Fruit fly (Drosophila melanogaster) whole organism, wandering third instar larva: ENCODE measurements around the gene Tsen2.
A peak's percentile ranks its signal among the peaks of the same experiment; 100 is the strongest.

Experiments used
- HLH106 ChIP-seq: fragments of 200-800 bp; optimal IDR thresholded peaks from 3 replicates; lab custom pipeline; 2019; ENCODE audit warnings: missing biosample characterization, mild to moderate bottlenecking, missing genetic modification characterization, moderate library complexity
- Hnf4 ChIP-seq: fragments of 200-800 bp; sonication (Bioruptor generic); optimal IDR thresholded peaks from 2 replicates; lab custom pipeline; 2016; ENCODE audit warnings: missing biosample characterization, mild to moderate bottlenecking, missing genetic modification characterization
- Hr83 ChIP-seq: fragments of 200-300 bp; sonication (Bioruptor generic); optimal IDR thresholded peaks from 2 replicates; lab custom pipeline; 2016; ENCODE audit warnings: missing biosample characterization, mild to moderate bottlenecking, missing genetic modification characterization, moderate library complexity; ENCODE audit not compliant: poor library complexity, severe bottlenecking
- Mio ChIP-seq: sonication (Bioruptor generic); optimal IDR thresholded peaks from 2 replicates; lab custom pipeline; 2016; ENCODE audit warnings: missing biosample characterization, missing genetic modification characterization
- OdsH ChIP-seq: fragments of 200-800 bp; sonication (Bioruptor generic); optimal IDR thresholded peaks from 2 replicates; lab custom pipeline; 2016; ENCODE audit warnings: missing biosample characterization, mild to moderate bottlenecking, missing genetic modification characterization
- Sp1 ChIP-seq: fragments of 200-800 bp; sonication (Bioruptor generic); optimal IDR thresholded peaks from 3 replicates; lab custom pipeline; 2019; ENCODE audit warnings: missing biosample characterization, mild to moderate bottlenecking, missing genetic modification characterization, moderate library complexity
- Vsx2 ChIP-seq: fragments of 200-300, 225-300 bp; sonication (Bioruptor generic); optimal IDR thresholded peaks from 2 replicates; lab custom pipeline; 2018; ENCODE audit warnings: missing biosample characterization, missing genetic modification characterization; ENCODE audit not compliant: partially characterized antibody
- br ChIP-seq: fragments of 200-800 bp; sonication (Bioruptor generic); optimal IDR thresholded peaks from 2 replicates; lab custom pipeline; 2016; ENCODE audit warnings: missing biosample characterization, missing genetic modification characterization
- h ChIP-seq: fragments of 200-800 bp; sonication (Bioruptor generic); optimal IDR thresholded peaks from 3 replicates; lab custom pipeline; 2016; ENCODE audit warnings: missing biosample characterization, mild to moderate bottlenecking, missing genetic modification characterization
- jim ChIP-seq: fragments of 175-275, 200-325 bp; sonication (Bioruptor generic); optimal IDR thresholded peaks from 2 replicates; lab custom pipeline; 2016; ENCODE audit warnings: missing biosample characterization, mild to moderate bottlenecking, missing genetic modification characterization
- lola ChIP-seq: fragments of >200 bp; optimal IDR thresholded peaks from 2 replicates; lab custom pipeline; 2017; ENCODE audit warnings: missing biosample characterization, missing genetic modification characterization
- psq ChIP-seq: fragments of 200-800 bp; sonication (Bioruptor generic); optimal IDR thresholded peaks from 3 replicates; lab custom pipeline; 2017; ENCODE audit warnings: missing biosample characterization, mild to moderate bottlenecking, missing genetic modification characterization, moderate library complexity
- sage ChIP-seq: fragments of 200-800 bp; sonication (Bioruptor generic); optimal IDR thresholded peaks from 2 replicates; lab custom pipeline; 2016; ENCODE audit warnings: missing biosample characterization, mild to moderate bottlenecking, missing genetic modification characterization
- usp ChIP-seq: fragments of >200 bp; optimal IDR thresholded peaks from 2 replicates; lab custom pipeline; 2017; ENCODE audit warnings: missing biosample characterization, missing genetic modification characterization

dm6 chr2L:16683958-16684877, 45.4 kb upstream of the Tsen2 start, which contains the start of gene CG31807:
- peak; percentile 87 for TF ChIP-seq h (GFP tag; lab: Kevin White, UChicago)
- no peak for TF ChIP-seq lola (GFP tag; lab: Kevin White, UChicago)
- no peak for TF ChIP-seq Hr83 (GFP tag; lab: Kevin White, UChicago)
- no peak for TF ChIP-seq Mio (GFP tag; lab: Kevin White, UChicago)
- peak; percentile 61 for TF ChIP-seq Hnf4
- peak; percentile 72 for TF ChIP-seq psq
- peak; percentile 90 for TF ChIP-seq HLH106 (tag; lab: Kevin White, UChicago)
- TF ChIP-seq jim (GFP tag; lab: Kevin White, UChicago), result no peak
- TF ChIP-seq OdsH (GFP tag; lab: Kevin White, UChicago), result peak; percentile 60
- peak; percentile 45 for TF ChIP-seq sage (GFP tag; lab: Kevin White, UChicago)
- peak; percentile 90 for TF ChIP-seq br (GFP tag; lab: Kevin White, UChicago)
- no peak for TF ChIP-seq usp (GFP tag; lab: Kevin White, UChicago)
- TF ChIP-seq Vsx2 (GFP tag; lab: Kevin White, UChicago), result no peak
- peak; percentile 92 for TF ChIP-seq Sp1 (GFP tag; lab: Kevin White, UChicago)
